Worm (Caenorhabditis elegans): ENCODE results near the gene srt-33.

- TF ChIP-seq ceh-82 (tag; optimal IDR thresholded peaks at IDR 0.05) = no peak
- TF ChIP-seq lsy-2 (tag; optimal IDR thresholded peaks at IDR 0.05) = no peak
- TF ChIP-seq blmp-1 (tag; optimal IDR thresholded peaks at IDR 0.05; ENCODE audit: insufficient read depth) = no peak
- TF ChIP-seq peb-1 (tag; optimal IDR thresholded peaks at IDR 0.05) = no peak
- no peak for TF ChIP-seq ztf-11 (tag; optimal IDR thresholded peaks at IDR 0.05)
Observed at ce11 chrV:14243904-14244303, 35.8 kb downstream of the srt-33 start, which contains the start of gene sre-7.

All from whole organism, L2 larva.